Worm (Caenorhabditis elegans) whole organism, L1 larva: ENCODE measurements around the gene klp-4.

Experiments
- C04F5.9 ChIP-seq: sonication (generic microtip); optimal IDR thresholded peaks from 2 replicates; lab custom pipeline; 2016; ENCODE audit warnings: missing genetic modification characterization, missing compliant biosample characterization
- C16A3.4 ChIP-seq: fragments of 150-350 bp; optimal IDR thresholded peaks from 2 replicates; lab custom pipeline; 2014; ENCODE audit warnings: missing biosample characterization, missing genetic modification characterization
- F16B12.6 ChIP-seq: fragments of 150-350 bp; optimal IDR thresholded peaks from 2 replicates; lab custom pipeline; 2014; ENCODE audit warnings: missing biosample characterization, missing genetic modification characterization
- alr-1 ChIP-seq: fragments of 200-800 bp; sonication (Bioruptor generic); optimal IDR thresholded peaks from 2 replicates; lab custom pipeline; 2018; ENCODE audit warnings: borderline replicate concordance, mild to moderate bottlenecking, missing genetic modification characterization, missing compliant biosample characterization
- ama-1 ChIP-seq: fragments of 150-350 bp; optimal IDR thresholded peaks from 2 replicates; lab custom pipeline; 2014
- blmp-1 ChIP-seq: fragments of 150-350 bp; optimal IDR thresholded peaks from 2 replicates; lab custom pipeline; 2014; ENCODE audit warnings: missing biosample characterization, missing genetic modification characterization
- ceh-63 ChIP-seq: fragments of 200-800 bp; sonication (Bioruptor generic); optimal IDR thresholded peaks from 2 replicates; lab custom pipeline; 2018; ENCODE audit warnings: mild to moderate bottlenecking, missing genetic modification characterization, missing compliant biosample characterization
- ceh-8 ChIP-seq: fragments of 200-800 bp; sonication (Bioruptor generic); optimal IDR thresholded peaks from 2 replicates; lab custom pipeline; 2018; ENCODE audit warnings: mild to moderate bottlenecking, missing genetic modification characterization, moderate library complexity, missing compliant biosample characterization
- dpl-1 ChIP-seq, 3 experiments: fragments of 150-350 bp in 2 of 3; sonication (generic microtip) in 1 of 3; optimal IDR thresholded peaks; 2 replicates each; lab custom pipeline; 2014 to 2017; ENCODE audit warnings: missing biosample characterization in 3 of 3, missing genetic modification characterization in 3 of 3, missing genetic modification reagents in 3 of 3
- dsc-1 ChIP-seq: sonication (generic microtip); optimal IDR thresholded peaks from 2 replicates; lab custom pipeline; 2016; ENCODE audit warnings: mild to moderate bottlenecking, missing genetic modification characterization, missing compliant biosample characterization
- efl-1 ChIP-seq, 4 experiments: fragments of 150-350 bp; optimal IDR thresholded peaks in 3 of 4; peaks in 1 of 4; 1 replicate in 1 of 4; 2 replicates in 3 of 4; lab custom pipeline; 2014; ENCODE audit warnings: missing biosample characterization in 2 of 4, missing genetic modification characterization in 2 of 4, missing genetic modification reagents in 2 of 4
- efl-3 ChIP-seq: fragments of 200-800 bp; sonication (Bioruptor generic); optimal IDR thresholded peaks from 2 replicates; lab custom pipeline; 2018; ENCODE audit warnings: mild to moderate bottlenecking, missing genetic modification characterization, missing compliant biosample characterization
- elt-2 ChIP-seq: sonication (generic microtip); optimal IDR thresholded peaks from 2 replicates; lab custom pipeline; 2016; ENCODE audit warnings: missing genetic modification characterization, mild to moderate bottlenecking, inconsistent platforms, missing compliant biosample characterization, missing genetic modification reagents
- fkh-4 ChIP-seq: sonication (generic microtip); optimal IDR thresholded peaks from 2 replicates; lab custom pipeline; 2016; ENCODE audit warnings: missing compliant biosample characterization, missing genetic modification characterization, borderline replicate concordance
- fkh-8 ChIP-seq: sonication (generic microtip); optimal IDR thresholded peaks from 2 replicates; lab custom pipeline; 2016; ENCODE audit warnings: mild to moderate bottlenecking, missing genetic modification characterization, missing compliant biosample characterization
- hlh-17 ChIP-seq: fragments of 200-800 bp; sonication (Bioruptor generic); optimal IDR thresholded peaks from 2 replicates; lab custom pipeline; 2018; ENCODE audit warnings: missing genetic modification characterization, mild to moderate bottlenecking, missing compliant biosample characterization, moderate library complexity, borderline replicate concordance
- hlh-4 ChIP-seq: sonication (generic microtip); optimal IDR thresholded peaks from 2 replicates; lab custom pipeline; 2016; ENCODE audit warnings: mild to moderate bottlenecking, missing genetic modification characterization, missing compliant biosample characterization
- hpl-2 ChIP-seq: fragments of 150-350 bp; optimal IDR thresholded peaks from 2 replicates; lab custom pipeline; 2014; ENCODE audit warnings: missing biosample characterization, missing genetic modification reagents, missing genetic modification characterization
- irx-1 ChIP-seq: sonication (generic microtip); optimal IDR thresholded peaks from 2 replicates; lab custom pipeline; 2016; ENCODE audit warnings: missing genetic modification characterization, missing compliant biosample characterization
- jun-1 ChIP-seq: fragments of 150-350 bp; optimal IDR thresholded peaks from 2 replicates; lab custom pipeline; 2014; ENCODE audit warnings: missing biosample characterization, missing genetic modification reagents, missing genetic modification characterization
- lin-13 ChIP-seq: fragments of 150-350 bp; optimal IDR thresholded peaks from 2 replicates; lab custom pipeline; 2014; ENCODE audit warnings: missing biosample characterization, missing genetic modification reagents, missing genetic modification characterization
- lin-15B ChIP-seq: fragments of 150-350 bp; sonication (generic microtip); optimal IDR thresholded peaks from 3 replicates; lab custom pipeline; 2014; ENCODE audit warnings: missing biosample characterization, missing genetic modification characterization
- lin-35 ChIP-seq, 2 experiments: fragments of 150-350 bp; optimal IDR thresholded peaks; 2 replicates each; lab custom pipeline; 2014; ENCODE audit warnings: missing biosample characterization in 2 of 2, missing genetic modification characterization in 2 of 2, missing genetic modification reagents in 2 of 2
- lin-39 ChIP-seq: fragments of 150-350 bp; optimal IDR thresholded peaks from 2 replicates; lab custom pipeline; 2014; ENCODE audit warnings: missing biosample characterization, missing genetic modification reagents, missing genetic modification characterization
- lsy-2 ChIP-seq, 2 experiments: fragments of 150-350 bp; optimal IDR thresholded peaks; 2 replicates each; lab custom pipeline; 2014; ENCODE audit warnings: missing biosample characterization in 2 of 2, missing genetic modification characterization in 2 of 2
- mep-1 ChIP-seq: fragments of 150-350 bp; optimal IDR thresholded peaks from 2 replicates; lab custom pipeline; 2014; ENCODE audit warnings: missing biosample characterization, missing genetic modification characterization
- nhr-11 ChIP-seq: fragments of 150-350 bp; optimal IDR thresholded peaks from 2 replicates; lab custom pipeline; 2014; ENCODE audit warnings: missing biosample characterization, missing genetic modification characterization
- nhr-12 ChIP-seq: sonication (generic microtip); optimal IDR thresholded peaks from 2 replicates; lab custom pipeline; 2017; ENCODE audit warnings: missing biosample characterization, missing genetic modification characterization
- nhr-47 ChIP-seq: sonication (generic microtip); optimal IDR thresholded peaks from 2 replicates; lab custom pipeline; 2016; ENCODE audit warnings: mild to moderate bottlenecking, missing genetic modification characterization, moderate library complexity, missing compliant biosample characterization
- nhr-85 ChIP-seq: sonication (generic microtip); peaks from one replicate; lab custom pipeline; 2016; ENCODE audit warnings: missing genetic modification characterization, inconsistent platforms, missing compliant biosample characterization
- nhr-90 ChIP-seq: sonication (generic microtip); optimal IDR thresholded peaks from 2 replicates; lab custom pipeline; 2016; ENCODE audit warnings: mild to moderate bottlenecking, missing genetic modification characterization, missing compliant biosample characterization; ENCODE audit not compliant: poor library complexity
- pag-3 ChIP-seq: sonication (generic microtip); optimal IDR thresholded peaks from 2 replicates; lab custom pipeline; 2017; ENCODE audit warnings: missing genetic modification characterization, mild to moderate bottlenecking, missing compliant biosample characterization, antibody characterized with exemption, borderline replicate concordance; ENCODE audit not compliant: insufficient read depth
- pax-3 ChIP-seq: fragments of 200-800 bp; sonication (Bioruptor generic); optimal IDR thresholded peaks from 2 replicates; lab custom pipeline; 2018; ENCODE audit warnings: mild to moderate bottlenecking, missing genetic modification characterization, moderate library complexity, missing compliant biosample characterization
- pqm-1 ChIP-seq: sonication (generic microtip); optimal IDR thresholded peaks from 3 replicates; lab custom pipeline; 2017; ENCODE audit warnings: missing biosample characterization, missing genetic modification characterization
- rnt-1 ChIP-seq: sonication (generic microtip); optimal IDR thresholded peaks from 2 replicates; lab custom pipeline; 2016; ENCODE audit warnings: mild to moderate bottlenecking, missing genetic modification characterization, moderate library complexity, missing compliant biosample characterization
- snu-23 ChIP-seq: sonication (generic microtip); optimal IDR thresholded peaks from 2 replicates; lab custom pipeline; 2016; ENCODE audit warnings: missing genetic modification characterization, missing compliant biosample characterization
- sox-4 ChIP-seq: sonication (generic microtip); optimal IDR thresholded peaks from 2 replicates; lab custom pipeline; 2016; ENCODE audit warnings: missing genetic modification characterization, missing compliant biosample characterization
- sup-37 ChIP-seq: fragments of 200-800 bp; sonication (Bioruptor generic); optimal IDR thresholded peaks from 2 replicates; lab custom pipeline; 2018; ENCODE audit warnings: mild to moderate bottlenecking, missing genetic modification characterization, missing compliant biosample characterization
- swsn-7 ChIP-seq: sonication (generic microtip); optimal IDR thresholded peaks from 2 replicates; lab custom pipeline; 2016; ENCODE audit warnings: missing genetic modification characterization, missing compliant biosample characterization
- tbx-2 ChIP-seq: sonication (generic microtip); optimal IDR thresholded peaks from 2 replicates; lab custom pipeline; 2016; ENCODE audit warnings: missing genetic modification characterization, missing compliant biosample characterization
- unc-62 ChIP-seq: fragments of 150-350 bp; optimal IDR thresholded peaks from 2 replicates; lab custom pipeline; 2014; ENCODE audit warnings: missing biosample characterization, missing genetic modification reagents, missing genetic modification characterization
- unc-86 ChIP-seq: sonication (generic microtip); optimal IDR thresholded peaks from 2 replicates; lab custom pipeline; 2016; ENCODE audit warnings: missing genetic modification characterization, missing compliant biosample characterization
- unc-98 ChIP-seq: fragments of 200-800 bp; sonication (Bioruptor generic); IDR thresholded peaks from 2 replicates; pipeline ENCODE4 v1.3.6; 2022; ENCODE audit warnings: missing genetic modification characterization, missing compliant biosample characterization
- xbp-1 ChIP-seq: sonication (generic microtip); optimal IDR thresholded peaks from 2 replicates; lab custom pipeline; 2016; ENCODE audit warnings: missing genetic modification characterization, missing compliant biosample characterization
- zag-1 ChIP-seq: fragments of 150-350 bp; optimal IDR thresholded peaks from 2 replicates; lab custom pipeline; 2014; ENCODE audit warnings: missing biosample characterization, missing genetic modification characterization
- ztf-4 ChIP-seq: fragments of 150-350 bp; optimal IDR thresholded peaks from 2 replicates; lab custom pipeline; 2014; ENCODE audit warnings: missing biosample characterization, missing genetic modification characterization

klp-4 gene

DNA sequence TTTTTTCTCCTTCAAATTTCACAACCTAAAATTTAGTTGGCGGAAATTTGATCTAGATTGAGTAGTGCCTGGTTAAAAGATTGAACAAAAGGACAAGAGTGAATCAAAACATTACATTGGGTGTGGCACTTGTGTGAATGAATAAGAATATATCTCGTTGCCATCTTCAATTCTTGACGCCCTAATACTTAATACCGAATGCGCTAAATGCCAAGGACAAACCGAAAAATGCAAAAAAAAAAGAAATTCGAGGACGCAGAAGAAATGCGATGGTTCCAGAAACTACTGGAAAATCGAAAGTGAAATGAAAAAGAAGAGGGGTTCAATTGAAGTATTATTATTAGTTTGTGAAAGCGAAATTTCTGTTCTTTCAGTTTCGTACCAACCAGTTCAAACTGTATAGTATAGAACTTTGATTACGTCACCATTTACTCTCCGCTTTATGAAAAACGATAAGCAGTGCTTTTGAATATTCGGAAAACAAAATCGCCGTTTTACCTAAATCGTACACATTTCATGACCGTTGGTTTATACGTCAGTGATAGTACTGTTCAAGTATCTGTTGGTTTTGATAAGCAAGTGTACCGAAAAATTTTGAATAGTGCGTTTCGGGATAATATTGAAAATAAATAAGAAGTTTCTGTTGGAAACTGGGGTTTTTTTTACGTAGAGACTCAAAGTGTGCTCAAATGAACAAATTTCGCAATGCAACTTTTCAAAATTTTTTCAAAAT is 23.2 kb downstream of the klp-4 start (continued):
- TF ChIP-seq swsn-7 (tag; lab: Kevin White, UChicago) (no peak), nhr-85 (tag; lab: Kevin White, UChicago) (peak; percentile 88), efl-3 (GFP tag; lab: Kevin White, UChicago) (no peak), ceh-63 (GFP tag; lab: Kevin White, UChicago) (no peak), tbx-2 (no peak), hlh-4 (tag; lab: Kevin White, UChicago) (no peak), snu-23 (GFP tag; lab: Kevin White, UChicago) (peak; percentile 23)

ce11 chrX:3154562-3154961 is 23.9 kb downstream of the klp-4 start:
- no peak for TF ChIP-seq nhr-90 (tag; lab: Kevin White, UChicago)
- no peak for TF ChIP-seq sup-37 (GFP tag; lab: Kevin White, UChicago)
- peak; percentile 48 for TF ChIP-seq elt-2 (tag; lab: Kevin White, UChicago)
- no peak for TF ChIP-seq nhr-11 (tag; lab: Kevin White, UChicago)

ce11 chrX:3153133-3153532 is 25.4 kb downstream of the klp-4 start:
- no peak for TF ChIP-seq rnt-1
- no peak for TF ChIP-seq lin-39 (tag; lab: Kevin White, UChicago)
- no peak for TF ChIP-seq hlh-17 (GFP tag; lab: Kevin White, UChicago)
- TF ChIP-seq efl-3 (GFP tag; lab: Kevin White, UChicago) = no peak
- TF ChIP-seq dsc-1 (tag; lab: Kevin White, UChicago) = no peak
- no peak for TF ChIP-seq sox-4 (tag; lab: Kevin White, UChicago)
- TF ChIP-seq C16A3.4 (tag; lab: Kevin White, UChicago) = no peak
- TF ChIP-seq pqm-1 = peak; percentile 12
- peak in 1 of 2 experiments; percentile 36 for TF ChIP-seq lin-35 (GFP tag; optimal IDR thresholded peaks at IDR 0.05; lab: Kevin White, UChicago)
- TF ChIP-seq F16B12.6 = no peak
- no peak for TF ChIP-seq fkh-4 (tag; lab: Kevin White, UChicago)
- TF ChIP-seq lin-15B (tag; lab: Kevin White, UChicago) = no peak
- TF ChIP-seq nhr-47 (tag; lab: Kevin White, UChicago) = no peak
- TF ChIP-seq unc-86 (tag; lab: Kevin White, UChicago) = no peak
- TF ChIP-seq ama-1 = no peak
- TF ChIP-seq efl-1 (optimal IDR thresholded peaks at IDR 0.05; lab: Kevin White, UChicago) = no peak
- peak in 1 of 2 experiments; percentile 49 for TF ChIP-seq efl-1 (GFP tag; optimal IDR thresholded peaks at IDR 0.05 in 1 of 2; lab: Kevin White, UChicago)
- TF ChIP-seq dpl-1 (GFP tag; optimal IDR thresholded peaks at IDR 0.05; lab: Kevin White, UChicago) = no peak
- TF ChIP-seq alr-1 (tag; lab: Kevin White, UChicago) = no peak
- no peak for TF ChIP-seq pag-3 (tag; lab: Kevin White, UChicago)
- TF ChIP-seq unc-62 (GFP tag; lab: Kevin White, UChicago) = no peak
- TF ChIP-seq fkh-8 (tag; lab: Kevin White, UChicago) = no peak
- TF ChIP-seq hlh-4 (tag; lab: Kevin White, UChicago) = no peak
- no peak for TF ChIP-seq ceh-63 (GFP tag; lab: Kevin White, UChicago)
- no peak for TF ChIP-seq irx-1
- TF ChIP-seq jun-1 (tag; lab: Kevin White, UChicago) = peak; percentile 29
- TF ChIP-seq snu-23 (GFP tag; lab: Kevin White, UChicago) = no peak
- TF ChIP-seq mep-1 (tag; lab: Kevin White, UChicago) = no peak
- TF ChIP-seq nhr-12 = no peak
- TF ChIP-seq xbp-1 = no peak
- TF ChIP-seq sup-37 (GFP tag; lab: Kevin White, UChicago) = no peak
- TF ChIP-seq lin-13 (GFP tag; lab: Kevin White, UChicago) = no peak
- no peak for TF ChIP-seq pax-3
- TF ChIP-seq swsn-7 (tag; lab: Kevin White, UChicago) = no peak
- TF ChIP-seq lsy-2 (tag; optimal IDR thresholded peaks at IDR 0.05; lab: Kevin White, UChicago) = no peak
- no peak for TF ChIP-seq ceh-8 (GFP tag; lab: Kevin White, UChicago)
- TF ChIP-seq ztf-4 (tag; lab: Kevin White, UChicago) = no peak
- no peak for TF ChIP-seq C04F5.9 (tag; lab: Kevin White, UChicago)
- TF ChIP-seq zag-1 (tag; lab: Kevin White, UChicago) = no peak
- TF ChIP-seq blmp-1 (tag; lab: Kevin White, UChicago) = no peak
- TF ChIP-seq hpl-2 (GFP tag; lab: Kevin White, UChicago) = no peak
- TF ChIP-seq nhr-90 (tag; lab: Kevin White, UChicago) = no peak
- TF ChIP-seq elt-2 (tag; lab: Kevin White, UChicago) = peak; percentile 96
- no peak for TF ChIP-seq unc-98 (GFP tag; lab: Robert Waterston, UW)
